Worm (Caenorhabditis elegans) whole organism, L2 larva: ENCODE data around the gene T28A11.2.

Source experiments
- F13H6.1 ChIP-seq: sonication (generic microtip); optimal IDR thresholded peaks from 2 replicates; lab custom pipeline; 2016; ENCODE audit warnings: missing genetic modification characterization, missing compliant biosample characterization
- R02D3.7 ChIP-seq: fragments of 150-350 bp; optimal IDR thresholded peaks from 2 replicates; lab custom pipeline; 2014; ENCODE audit warnings: missing biosample characterization, missing genetic modification characterization
- Y55F3AM.14 ChIP-seq: fragments of 200-800 bp; sonication (Bioruptor generic); optimal IDR thresholded peaks from 2 replicates; lab custom pipeline; 2018; ENCODE audit warnings: mild to moderate bottlenecking, missing genetic modification characterization, missing compliant biosample characterization
- ZK546.5 ChIP-seq: sonication (generic microtip); optimal IDR thresholded peaks from 2 replicates; lab custom pipeline; 2017; ENCODE audit warnings: missing biosample characterization, missing genetic modification characterization
- alr-1 ChIP-seq: fragments of 150-350 bp; optimal IDR thresholded peaks from 2 replicates; lab custom pipeline; 2014; ENCODE audit warnings: missing biosample characterization, missing genetic modification characterization
- ama-1 ChIP-seq: fragments of 150-350 bp; optimal IDR thresholded peaks from 2 replicates; lab custom pipeline; 2018; ENCODE audit warnings: inconsistent platforms
- blmp-1 ChIP-seq: sonication (generic microtip); optimal IDR thresholded peaks from 2 replicates; lab custom pipeline; 2017; ENCODE audit warnings: missing genetic modification characterization, mild to moderate bottlenecking, missing compliant biosample characterization, antibody characterized with exemption, moderate library complexity; ENCODE audit not compliant: insufficient read depth
- ceh-16 ChIP-seq: fragments of 150-350 bp; optimal IDR thresholded peaks from 2 replicates; lab custom pipeline; 2014; ENCODE audit warnings: missing biosample characterization, missing genetic modification characterization
- crh-2 ChIP-seq: sonication (generic microtip); optimal IDR thresholded peaks from 2 replicates; lab custom pipeline; 2017; ENCODE audit warnings: missing biosample characterization, missing genetic modification characterization
- dmd-4 ChIP-seq: sonication (generic microtip); optimal IDR thresholded peaks from 2 replicates; lab custom pipeline; 2017; ENCODE audit warnings: missing biosample characterization, missing genetic modification characterization
- egl-27 ChIP-seq: sonication (generic microtip); optimal IDR thresholded peaks from 3 replicates; lab custom pipeline; 2017; ENCODE audit warnings: missing biosample characterization, missing genetic modification reagents, missing genetic modification characterization
- elt-1 ChIP-seq: fragments of 150-350 bp; optimal IDR thresholded peaks from 2 replicates; lab custom pipeline; 2014; ENCODE audit warnings: missing biosample characterization, missing genetic modification characterization
- elt-3 ChIP-seq: sonication (generic microtip); optimal IDR thresholded peaks from 2 replicates; lab custom pipeline; 2017; ENCODE audit warnings: missing biosample characterization, missing genetic modification characterization
- fos-1 ChIP-seq: fragments of 150-350 bp; optimal IDR thresholded peaks from 2 replicates; lab custom pipeline; 2014; ENCODE audit warnings: missing biosample characterization, missing genetic modification characterization
- gmeb-1 ChIP-seq: fragments of 150-350 bp; optimal IDR thresholded peaks from 2 replicates; lab custom pipeline; 2014; ENCODE audit warnings: missing biosample characterization, missing genetic modification characterization
- lin-11 ChIP-seq: fragments of 150-350 bp; sonication (generic microtip); optimal IDR thresholded peaks from 2 replicates; lab custom pipeline; 2014; ENCODE audit warnings: missing biosample characterization, missing genetic modification characterization, inconsistent platforms, mixed read lengths
- lin-39 ChIP-seq: fragments of 150-350 bp; optimal IDR thresholded peaks from 2 replicates; lab custom pipeline; 2014; ENCODE audit warnings: missing biosample characterization, missing genetic modification reagents, missing genetic modification characterization
- lsy-2 ChIP-seq, 2 experiments: fragments of 150-350 bp in 1 of 2; sonication (generic microtip) in 1 of 2; optimal IDR thresholded peaks; 2 replicates each; lab custom pipeline; 2014 to 2017; ENCODE audit warnings: missing biosample characterization in 2 of 2, missing genetic modification characterization in 2 of 2
- mbf-1 ChIP-seq: sonication (generic microtip); optimal IDR thresholded peaks from 2 replicates; lab custom pipeline; 2017; ENCODE audit warnings: missing biosample characterization, missing genetic modification characterization
- nhr-10 ChIP-seq: sonication (generic microtip); optimal IDR thresholded peaks from 2 replicates; lab custom pipeline; 2017; ENCODE audit warnings: missing biosample characterization, missing genetic modification characterization
- nhr-12 ChIP-seq: fragments of 150-350 bp; optimal IDR thresholded peaks from 2 replicates; lab custom pipeline; 2014; ENCODE audit warnings: missing biosample characterization, missing genetic modification characterization
- nhr-21 ChIP-seq: fragments of 150-350 bp; optimal IDR thresholded peaks from 2 replicates; lab custom pipeline; 2014; ENCODE audit warnings: missing biosample characterization, missing genetic modification characterization
- nhr-23 ChIP-seq: fragments of 150-350 bp; optimal IDR thresholded peaks from 2 replicates; lab custom pipeline; 2014; ENCODE audit warnings: missing biosample characterization, missing genetic modification reagents, missing genetic modification characterization
- nhr-237 ChIP-seq: fragments of 150-350 bp; optimal IDR thresholded peaks from 2 replicates; lab custom pipeline; 2014; ENCODE audit warnings: missing biosample characterization, missing genetic modification characterization
- nhr-25 ChIP-seq: fragments of 150-350 bp; sonication (generic microtip); optimal IDR thresholded peaks from 3 replicates; lab custom pipeline; 2014; ENCODE audit warnings: missing biosample characterization, missing genetic modification characterization
- nhr-77 ChIP-seq: fragments of 150-350 bp; optimal IDR thresholded peaks from 2 replicates; lab custom pipeline; 2014; ENCODE audit warnings: missing biosample characterization, missing genetic modification characterization
- peb-1 ChIP-seq: fragments of 150-350 bp; optimal IDR thresholded peaks from 2 replicates; lab custom pipeline; 2014; ENCODE audit warnings: missing biosample characterization, missing genetic modification characterization
- sem-4 ChIP-seq: fragments of 150-350 bp; optimal IDR thresholded peaks from 2 replicates; lab custom pipeline; 2014; ENCODE audit warnings: missing biosample characterization, missing genetic modification reagents, missing genetic modification characterization
- skn-1 ChIP-seq: sonication (generic microtip); optimal IDR thresholded peaks from 2 replicates; lab custom pipeline; 2017; ENCODE audit warnings: missing biosample characterization, missing genetic modification characterization
- sma-3 ChIP-seq: sonication (generic microtip); optimal IDR thresholded peaks from 2 replicates; lab custom pipeline; 2016; ENCODE audit warnings: missing genetic modification reagents, missing genetic modification characterization, missing compliant biosample characterization
- sma-9 ChIP-seq, 2 experiments: fragments of 150-350 bp in 1 of 2; sonication (generic microtip) in 1 of 2; optimal IDR thresholded peaks; 2 replicates each; lab custom pipeline; 2014 to 2016; ENCODE audit warnings: missing genetic modification characterization in 2 of 2, mild to moderate bottlenecking in 1 of 2, missing biosample characterization in 1 of 2, missing compliant biosample characterization in 1 of 2, missing genetic modification reagents in 1 of 2, moderate library complexity in 1 of 2
- unc-55 ChIP-seq: fragments of 150-350 bp; sonication (generic microtip); optimal IDR thresholded peaks from 3 replicates; lab custom pipeline; 2014; ENCODE audit warnings: missing biosample characterization, missing genetic modification reagents, missing genetic modification characterization
- unc-62 ChIP-seq: fragments of 150-350 bp; optimal IDR thresholded peaks from 2 replicates; lab custom pipeline; 2014; ENCODE audit warnings: missing biosample characterization, missing genetic modification reagents, missing genetic modification characterization
- zag-1 ChIP-seq: fragments of 150-350 bp; optimal IDR thresholded peaks from 2 replicates; lab custom pipeline; 2014; ENCODE audit warnings: missing biosample characterization, missing genetic modification characterization
- ztf-1 ChIP-seq: fragments of 200-800 bp; sonication (Bioruptor generic); conservative IDR thresholded peaks from 2 replicates; pipeline ENCODE4 v1.3.6; 2022; ENCODE audit warnings: missing genetic modification characterization, missing compliant biosample characterization
- ztf-4 ChIP-seq: fragments of 150-350 bp; optimal IDR thresholded peaks from 2 replicates; lab custom pipeline; 2014; ENCODE audit warnings: missing biosample characterization, missing genetic modification characterization

T28A11.2 gene

ce11 chrV:3316108-3316507 is 35.9 kb downstream of the T28A11.2 start, which contains the start of gene F35F10.1:
TSS of gene F35F10.1 (plus strand) at chrV:3316307.
- TF ChIP-seq zag-1 (tag; lab: Kevin White, UChicago) (no peak), sma-9 (GFP tag; optimal IDR thresholded peaks at IDR 0.05; lab: Kevin White, UChicago) (peak; percentile 70), sma-9 (tag; optimal IDR thresholded peaks at IDR 0.05; lab: Kevin White, UChicago) (no peak)

- no peak for TF ChIP-seq nhr-77 (tag; lab: Kevin White, UChicago)
- TF ChIP-seq crh-2: no peak
- no peak for TF ChIP-seq nhr-25 (tag; lab: Kevin White, UChicago)
- no peak for TF ChIP-seq F13H6.1 (tag; lab: Kevin White, UChicago)
- no peak for TF ChIP-seq unc-55 (GFP tag; lab: Kevin White, UChicago)
- no peak for TF ChIP-seq unc-62
- no peak for TF ChIP-seq zag-1 (tag; lab: Kevin White, UChicago)
- TF ChIP-seq egl-27 (tag; lab: Kevin White, UChicago): no peak
- TF ChIP-seq elt-1 (tag; lab: Kevin White, UChicago): no peak
- no peak for TF ChIP-seq lin-39 (tag; lab: Kevin White, UChicago)
- no peak for TF ChIP-seq mbf-1 (tag; lab: Kevin White, UChicago)
- TF ChIP-seq, all 48 proteins: peak for 0
Measured at ce11 chrV:3318975-3319374, 38.8 kb downstream of the T28A11.2 start, which contains the start of gene F35F10.13. TSS of gene F35F10.13 (minus strand) at chrV:3319075.

- TF ChIP-seq nhr-12 (tag; lab: Kevin White, UChicago) (no peak), R02D3.7 (tag; lab: Kevin White, UChicago) (no peak), sma-3 (GFP tag; lab: Kevin White, UChicago) (no peak), skn-1 (no peak), Y55F3AM.14 (GFP tag; lab: Kevin White, UChicago) (no peak), unc-55 (GFP tag; lab: Kevin White, UChicago) (no peak), elt-3 (tag; lab: Kevin White, UChicago) (no peak), nhr-21 (no peak), blmp-1 (tag; lab: Kevin White, UChicago) (no peak), sem-4 (tag; lab: Kevin White, UChicago) (no peak), ama-1 (lab: Kevin White, UChicago) (no peak), dmd-4 (tag; lab: Kevin White, UChicago) (no peak), F13H6.1 (tag; lab: Kevin White, UChicago) (no peak), fos-1 (tag; lab: Kevin White, UChicago) (no peak), peb-1 (no peak), ceh-16 (tag; lab: Kevin White, UChicago) (no peak), nhr-237 (tag; lab: Kevin White, UChicago) (no peak), ztf-1 (GFP tag; lab: Robert Waterston, UW) (no peak), nhr-10 (tag; lab: Kevin White, UChicago) (no peak)
Measured at ce11 chrV:3320005-3320404, 39.8 kb downstream of the T28A11.2 start, which contains the start of gene F35F10.14. TSS of gene F35F10.14 (minus strand) at chrV:3320105.

- no peak for TF ChIP-seq lin-11
- TF ChIP-seq alr-1 (tag; lab: Kevin White, UChicago): no peak
- no peak for TF ChIP-seq fos-1 (tag; lab: Kevin White, UChicago)
- no peak for TF ChIP-seq peb-1
- no peak for TF ChIP-seq ZK546.5 (tag; lab: Kevin White, UChicago)
- no peak for TF ChIP-seq lin-39 (tag; lab: Kevin White, UChicago)
- TF ChIP-seq zag-1 (tag; lab: Kevin White, UChicago): no peak
- TF ChIP-seq nhr-77 (tag; lab: Kevin White, UChicago): no peak
- TF ChIP-seq gmeb-1 (tag; lab: Kevin White, UChicago): no peak
- no peak for TF ChIP-seq elt-3 (tag; lab: Kevin White, UChicago)
- TF ChIP-seq ztf-4: no peak
- no peak for TF ChIP-seq nhr-21
- no peak for TF ChIP-seq lsy-2 (tag; optimal IDR thresholded peaks at IDR 0.05; lab: Kevin White, UChicago)
- TF ChIP-seq sma-3 (GFP tag; lab: Kevin White, UChicago): no peak
- no peak for TF ChIP-seq nhr-23 (tag; lab: Kevin White, UChicago)
- TF ChIP-seq, all 48 proteins: peak for 0
Measured at ce11 chrV:3320432-3320831, 40.3 kb downstream of the T28A11.2 start, which contains the start of gene C17B7.14. TSS of gene C17B7.14 (minus strand) at chrV:3320532.
